Worm (Caenorhabditis elegans) whole organism, young adult: ENCODE results near the gene pitr-3.

ENCODE experiments used
- B0336.3 ChIP-seq: fragments of 200-800 bp; sonication (Bioruptor generic); IDR thresholded peaks from 2 replicates; pipeline ENCODE4 v1.3.6; 2022; ENCODE audit warnings: missing genetic modification characterization, missing compliant biosample characterization
- C06A6.2 ChIP-seq: fragments of 200-800 bp; sonication (Bioruptor generic); conservative IDR thresholded peaks from 2 replicates; pipeline ENCODE4 v1.3.6; 2022; ENCODE audit warnings: missing genetic modification characterization, missing compliant biosample characterization
- C17E4.6 ChIP-seq: fragments of 200-800 bp; sonication (Bioruptor generic); IDR thresholded peaks from 2 replicates; pipeline ENCODE4 v1.3.6; 2022; ENCODE audit warnings: missing genetic modification reagents, missing genetic modification characterization, missing compliant biosample characterization
- F23B12.7 ChIP-seq: sonication (generic microtip); optimal IDR thresholded peaks from 2 replicates; lab custom pipeline; 2017; ENCODE audit warnings: missing genetic modification characterization, mild to moderate bottlenecking, missing compliant biosample characterization, antibody characterized with exemption, moderate library complexity; ENCODE audit not compliant: insufficient read depth
- K11D2.4 ChIP-seq: fragments of 200-800 bp; sonication (Bioruptor generic); IDR thresholded peaks from 2 replicates; pipeline ENCODE4 v1.3.6; 2022; ENCODE audit warnings: missing genetic modification reagents, missing genetic modification characterization, missing compliant biosample characterization
- T07F8.4 ChIP-seq: sonication (generic microtip); optimal IDR thresholded peaks from 2 replicates; lab custom pipeline; 2016; ENCODE audit warnings: mild to moderate bottlenecking, missing genetic modification characterization, moderate library complexity, missing compliant biosample characterization
- Y53G8AR.9 ChIP-seq: fragments of 200-800 bp; sonication (Bioruptor generic); conservative IDR thresholded peaks from 2 replicates; pipeline ENCODE4 v1.3.6; 2022; ENCODE audit warnings: missing genetic modification reagents, missing genetic modification characterization, missing compliant biosample characterization
- Y56A3A.18 ChIP-seq: fragments of 200-800 bp; sonication (Bioruptor generic); IDR thresholded peaks from 2 replicates; pipeline ENCODE4 v1.3.6; 2022; ENCODE audit warnings: missing genetic modification reagents, missing genetic modification characterization, missing compliant biosample characterization
- Y79H2A.3 ChIP-seq: fragments of 200-800 bp; sonication (Bioruptor generic); conservative IDR thresholded peaks from 2 replicates; pipeline ENCODE4 v1.3.6; 2022; ENCODE audit warnings: missing genetic modification reagents, missing genetic modification characterization, missing compliant biosample characterization
- ama-1 ChIP-seq, 3 experiments: fragments of 150-350 bp in 1 of 3; sonication (generic microtip) in 2 of 3; optimal IDR thresholded peaks; 2 replicates each; lab custom pipeline; 2014 to 2018; ENCODE audit warnings: missing biosample characterization in 2 of 3, missing genetic modification characterization in 2 of 3, missing genetic modification reagents in 2 of 3
- aptf-3 ChIP-seq: fragments of 200-800 bp; sonication (Bioruptor generic); IDR thresholded peaks from 2 replicates; pipeline ENCODE4 v1.3.6; 2022; ENCODE audit warnings: missing genetic modification characterization, missing compliant biosample characterization
- attf-6 ChIP-seq: fragments of 200-800 bp; sonication (Bioruptor generic); IDR thresholded peaks from 2 replicates; pipeline ENCODE4 v1.3.6; 2022; ENCODE audit warnings: missing genetic modification reagents, missing genetic modification characterization, missing compliant biosample characterization
- ccch-3 ChIP-seq: fragments of 200-800 bp; sonication (Bioruptor generic); optimal IDR thresholded peaks from 2 replicates; lab custom pipeline; 2018; ENCODE audit warnings: mild to moderate bottlenecking, missing genetic modification characterization, missing compliant biosample characterization
- cebp-1 ChIP-seq, 2 experiments: fragments of 200-800 bp in 1 of 2; sonication (Bioruptor generic) in 1 of 2; sonication (generic microtip) in 1 of 2; IDR thresholded peaks in 1 of 2; optimal IDR thresholded peaks in 1 of 2; 2 replicates each; pipeline versions ENCODE4 v1.3.6 to Lab custom; 2017 to 2022; ENCODE audit warnings: missing compliant biosample characterization in 2 of 2, missing genetic modification characterization in 2 of 2, mild to moderate bottlenecking in 1 of 2, missing genetic modification reagents in 1 of 2, moderate library complexity in 1 of 2
- ceh-27 ChIP-seq: fragments of 200-800 bp; sonication (Bioruptor generic); optimal IDR thresholded peaks from 2 replicates; lab custom pipeline; 2018; ENCODE audit warnings: mild to moderate bottlenecking, missing genetic modification characterization, moderate library complexity, missing compliant biosample characterization
- ceh-58 ChIP-seq: fragments of 200-800 bp; sonication (Bioruptor generic); IDR thresholded peaks from 2 replicates; pipeline ENCODE4 v1.3.6; 2022; ENCODE audit warnings: missing genetic modification characterization, missing compliant biosample characterization
- die-1 ChIP-seq: sonication (generic microtip); optimal IDR thresholded peaks from 2 replicates; lab custom pipeline; 2016; ENCODE audit warnings: missing genotype, mild to moderate bottlenecking, missing genetic modification characterization, missing compliant biosample characterization
- egl-18 ChIP-seq: fragments of 200-800 bp; sonication (Bioruptor generic); IDR thresholded peaks from 2 replicates; pipeline ENCODE4 v1.3.6; 2022; ENCODE audit warnings: missing genetic modification reagents, missing genetic modification characterization, missing compliant biosample characterization
- ekl-4 ChIP-seq: fragments of 200-800 bp; sonication (Bioruptor generic); IDR thresholded peaks from 2 replicates; pipeline ENCODE4 v1.3.6; 2022; ENCODE audit warnings: missing genetic modification reagents, missing genetic modification characterization, missing compliant biosample characterization
- fkh-3 ChIP-seq: sonication (generic microtip); optimal IDR thresholded peaks from 2 replicates; lab custom pipeline; 2016; ENCODE audit warnings: mild to moderate bottlenecking, missing genetic modification characterization, missing compliant biosample characterization
- him-1 ChIP-seq: sonication (generic microtip); optimal IDR thresholded peaks from 2 replicates; lab custom pipeline; 2016; ENCODE audit warnings: missing genotype, missing genetic modification reagents, missing genetic modification characterization, missing compliant biosample characterization
- hmg-1.2 ChIP-seq: fragments of 200-800 bp; sonication (Bioruptor generic); IDR thresholded peaks from 2 replicates; pipeline ENCODE4 v1.3.6; 2022; ENCODE audit warnings: missing genetic modification reagents, missing genetic modification characterization, missing compliant biosample characterization
- hsf-1 ChIP-seq: fragments of 200-800 bp; sonication (Bioruptor generic); IDR thresholded peaks from 2 replicates; pipeline ENCODE4 v1.3.6; 2022; ENCODE audit warnings: missing genetic modification reagents, missing genetic modification characterization, missing compliant biosample characterization
- lin-35 ChIP-seq, 3 experiments: fragments of 150-350 bp in 2 of 3; sonication (generic microtip) in 1 of 3; optimal IDR thresholded peaks; 2 replicates each; lab custom pipeline; 2014 to 2018; ENCODE audit warnings: missing biosample characterization in 3 of 3, missing genetic modification characterization in 3 of 3, missing genetic modification reagents in 3 of 3
- mel-28 ChIP-seq: sonication (generic microtip); optimal IDR thresholded peaks from 2 replicates; lab custom pipeline; 2016; ENCODE audit warnings: borderline replicate concordance, mild to moderate bottlenecking, missing genetic modification characterization, missing compliant biosample characterization
- nfyb-1 ChIP-seq: fragments of 200-800 bp; sonication (Bioruptor generic); IDR thresholded peaks from 2 replicates; pipeline ENCODE4 v1.3.6; 2022; ENCODE audit warnings: missing genetic modification reagents, missing genetic modification characterization, missing compliant biosample characterization
- nhr-90 ChIP-seq: sonication (generic microtip); optimal IDR thresholded peaks from 2 replicates; lab custom pipeline; 2016; ENCODE audit warnings: missing genotype, mild to moderate bottlenecking, missing genetic modification characterization, missing compliant biosample characterization
- pha-4 ChIP-seq: fragments of 150-350 bp; sonication (generic microtip); optimal IDR thresholded peaks from 2 replicates; lab custom pipeline; 2014; ENCODE audit warnings: missing biosample characterization, missing genetic modification reagents, missing genetic modification characterization
- rcor-1 ChIP-seq: fragments of 200-800 bp; sonication (Bioruptor generic); IDR thresholded peaks from 2 replicates; pipeline ENCODE4 v1.3.6; 2022; ENCODE audit warnings: missing genetic modification reagents, missing genetic modification characterization, missing compliant biosample characterization
- rec-8 ChIP-seq, 2 experiments: sonication (generic microtip); optimal IDR thresholded peaks; 2 replicates each; lab custom pipeline; 2016; ENCODE audit warnings: mild to moderate bottlenecking in 2 of 2, missing genetic modification characterization in 2 of 2, missing genetic modification reagents in 2 of 2, missing genotype in 2 of 2, missing biosample characterization in 1 of 2, missing compliant biosample characterization in 1 of 2, moderate library complexity in 1 of 2
- sdz-38 ChIP-seq: sonication (generic microtip); optimal IDR thresholded peaks from 2 replicates; lab custom pipeline; 2016; ENCODE audit warnings: missing genotype, missing genetic modification characterization, missing compliant biosample characterization
- snpc-1.3 ChIP-seq: sonication (generic microtip); optimal IDR thresholded peaks from 2 replicates; lab custom pipeline; 2017; ENCODE audit warnings: missing genetic modification characterization, mild to moderate bottlenecking, missing compliant biosample characterization, antibody characterized with exemption, moderate library complexity, missing genotype, missing genetic modification reagents; ENCODE audit not compliant: insufficient read depth
- tbp1 ChIP-seq: fragments of 200-800 bp; sonication (Bioruptor generic); optimal IDR thresholded peaks from 2 replicates; lab custom pipeline; 2018; ENCODE audit warnings: mild to moderate bottlenecking, missing genetic modification characterization, missing compliant biosample characterization
- tlf-1 ChIP-seq: fragments of 200-800 bp; sonication (Bioruptor generic); optimal IDR thresholded peaks from 2 replicates; lab custom pipeline; 2018; ENCODE audit warnings: mild to moderate bottlenecking, missing genetic modification characterization, missing compliant biosample characterization
- unc-130 ChIP-seq: sonication (generic microtip); optimal IDR thresholded peaks from 2 replicates; lab custom pipeline; 2016; ENCODE audit warnings: missing genetic modification reagents, missing genetic modification characterization, missing compliant biosample characterization
- ztf-25 ChIP-seq: fragments of 200-800 bp; sonication (Bioruptor generic); IDR thresholded peaks from 2 replicates; pipeline ENCODE4 v1.3.6; 2022; ENCODE audit warnings: missing genetic modification reagents, missing genetic modification characterization, missing compliant biosample characterization

pitr-3 gene

DNA sequence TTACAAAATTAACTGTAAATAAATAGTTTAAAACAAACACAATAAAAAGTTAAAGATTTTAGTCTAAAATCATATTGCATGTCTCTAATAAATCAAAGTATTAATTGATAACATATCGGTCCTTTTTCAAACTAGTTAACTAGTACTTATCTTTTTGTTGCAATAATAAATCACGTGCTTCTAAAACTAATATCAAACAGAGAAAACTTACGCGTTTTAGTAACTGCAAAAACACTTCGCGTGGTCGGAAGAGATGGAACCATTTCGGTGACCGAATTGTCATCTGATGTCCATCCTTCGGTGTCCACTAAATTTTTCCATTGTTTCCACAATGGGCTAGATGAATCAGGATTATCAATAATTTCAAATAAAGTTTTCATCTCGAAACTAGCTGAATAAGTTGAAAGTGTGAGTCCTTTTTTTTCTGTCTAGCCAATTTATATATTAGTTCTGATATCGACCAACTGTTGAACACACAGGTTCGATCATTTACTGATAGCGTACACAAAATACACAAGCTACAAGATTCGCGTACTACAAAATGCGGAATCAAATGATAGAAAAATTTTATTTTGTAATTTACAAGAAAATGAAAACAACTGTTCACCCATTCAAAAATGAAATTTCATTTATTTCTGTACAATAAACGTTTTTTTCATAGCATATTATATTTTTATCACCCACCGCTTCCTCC, 42.8 kb downstream of the pitr-3 start, which contains the start of gene F21C10.9:
TSS of gene F21C10.9 (minus strand) at position 417 of the 694 bp plus-strand sequence.
- TF ChIP-seq ceh-27 (GFP tag; lab: Kevin White, UChicago) (no peak), him-1 (tag; lab: Kevin White, UChicago) (no peak), T07F8.4 (tag; lab: Kevin White, UChicago) (no peak), aptf-3 (GFP tag; lab: Robert Waterston, UW) (no peak), ztf-25 (GFP tag; lab: Robert Waterston, UW) (no peak), snpc-1.3 (tag; lab: Kevin White, UChicago) (no peak), sdz-38 (tag; lab: Kevin White, UChicago) (no peak), nhr-90 (tag; lab: Kevin White, UChicago) (no peak), egl-18 (GFP tag; lab: Robert Waterston, UW) (no peak), C17E4.6 (GFP tag; lab: Robert Waterston, UW) (no peak), F23B12.7 (tag; lab: Kevin White, UChicago) (no peak), lin-35 (GFP tag; optimal IDR thresholded peaks at IDR 0.05; lab: Kevin White, UChicago) (no peak), pha-4 (tag; lab: Kevin White, UChicago) (no peak), K11D2.4 (GFP tag; lab: Robert Waterston, UW) (no peak), die-1 (tag; lab: Kevin White, UChicago) (no peak), rcor-1 (GFP tag; lab: Robert Waterston, UW) (no peak)

- TF ChIP-seq B0336.3 (GFP tag; lab: Robert Waterston, UW) (peak; percentile 27; the same call in 1 of the 2 replicates), rec-8 (tag; optimal IDR thresholded peaks at IDR 0.05; lab: Kevin White, UChicago) (no peak), Y79H2A.3 (GFP tag; lab: Robert Waterston, UW) (0 out of 2 replicates have a peak, but pooled peaks have one; percentile 35), attf-6 (no peak), C06A6.2 (GFP tag; lab: Robert Waterston, UW) (0 out of 2 replicates have a peak, but pooled peaks have one; percentile 11), tlf-1 (GFP tag; lab: Kevin White, UChicago) (peak; percentile 14), tbp1 (GFP tag; lab: Kevin White, UChicago) (peak; percentile 12), cebp-1 (GFP tag; IDR thresholded peaks at IDR 0.05; lab: Robert Waterston, UW) (no peak), cebp-1 (tag; optimal IDR thresholded peaks at IDR 0.05; lab: Kevin White, UChicago) (peak; percentile 57), aptf-3 (GFP tag; lab: Robert Waterston, UW) (no peak), unc-130 (GFP tag; lab: Kevin White, UChicago) (no peak), nfyb-1 (GFP tag; lab: Robert Waterston, UW) (peak; percentile 28; the same call in 1 of the 2 replicates), fkh-3 (no peak), hsf-1 (GFP tag; lab: Robert Waterston, UW) (peak; percentile 20; the same call in 1 of the 2 replicates), Y56A3A.18 (GFP tag; lab: Robert Waterston, UW) (no peak), pha-4 (tag; lab: Kevin White, UChicago) (peak; percentile 63), ceh-58 (no peak), ama-1 (optimal IDR thresholded peaks at IDR 0.05; lab: Kevin White, UChicago) (peak; percentile 38), ama-1 (GFP tag; optimal IDR thresholded peaks at IDR 0.05; lab: Kevin White, UChicago) (no peak), hmg-1.2 (GFP tag; lab: Robert Waterston, UW) (no peak; the same call in 1 of the 2 replicates), ccch-3 (GFP tag; lab: Kevin White, UChicago) (no peak), Y53G8AR.9 (GFP tag; lab: Robert Waterston, UW) (peak; percentile 38; the same call in 1 of the 2 replicates), ekl-4 (GFP tag; lab: Robert Waterston, UW) (0 out of 2 replicates have a peak, but pooled peaks have one; percentile 27), mel-28 (tag; lab: Kevin White, UChicago) (no peak), rcor-1 (GFP tag; lab: Robert Waterston, UW) (no peak)
Measured at ce11 chrV:9097213-9097612, 44.0 kb downstream of the pitr-3 start.
